Fruit fly (Drosophila melanogaster) whole organism, embryonic: ENCODE measurements around the gene S6KL.
A peak's percentile ranks its signal among the peaks of the same experiment; 100 is the strongest.

Source experiments
- Ada2b ChIP-seq: fragments of 200-800 bp; sonication (Bioruptor generic); IDR thresholded peaks from 2 replicates; pipeline ENCODE4 v1.3.6; 2022; ENCODE audit warnings: missing biosample characterization, missing genetic modification characterization
- C15 ChIP-seq: fragments of 200-800 bp; sonication (Bioruptor generic); IDR thresholded peaks from 3 replicates; pipeline ENCODE4 v1.3.6; 2022; ENCODE audit warnings: missing biosample characterization, missing genetic modification characterization
- CG10959 ChIP-seq: fragments of 200-800 bp; sonication (Bioruptor generic); IDR thresholded peaks from 2 replicates; pipeline ENCODE4 v1.3.6; 2022; ENCODE audit warnings: missing biosample characterization, missing genetic modification characterization
- CG12219 ChIP-seq: fragments of 200-800 bp; sonication (Bioruptor generic); optimal IDR thresholded peaks from 3 replicates; lab custom pipeline; 2018; ENCODE audit warnings: missing biosample characterization, mild to moderate bottlenecking, missing genetic modification characterization
- CG12769 ChIP-seq: fragments of 200-800 bp; sonication (Bioruptor generic); optimal IDR thresholded peaks from 2 replicates; lab custom pipeline; 2019; ENCODE audit warnings: missing biosample characterization, mild to moderate bottlenecking, missing genetic modification characterization, moderate library complexity
- CG14014 ChIP-seq: fragments of 200-800 bp; sonication (Bioruptor generic); IDR thresholded peaks from 2 replicates; pipeline ENCODE4 v1.3.6; 2022; ENCODE audit warnings: missing biosample characterization, missing genetic modification characterization
- CG17568 ChIP-seq: fragments of 200-800 bp; sonication (Bioruptor generic); optimal IDR thresholded peaks from 2 replicates; lab custom pipeline; 2018; ENCODE audit warnings: missing biosample characterization, mild to moderate bottlenecking, missing genetic modification characterization, moderate library complexity
- CG17612 ChIP-seq: fragments of 200-800 bp; sonication (Bioruptor generic); IDR thresholded peaks from 2 replicates; pipeline ENCODE4 v1.3.6; 2022; ENCODE audit warnings: missing biosample characterization, missing genetic modification characterization
- CG1832 ChIP-seq: fragments of 200-800 bp; sonication (Bioruptor generic); optimal IDR thresholded peaks from 2 replicates; lab custom pipeline; 2017; ENCODE audit warnings: missing biosample characterization, mild to moderate bottlenecking, missing genetic modification characterization, inconsistent platforms
- CG30020 ChIP-seq: fragments of 200-800 bp; optimal IDR thresholded peaks from 2 replicates; lab custom pipeline; 2019; ENCODE audit warnings: missing biosample characterization, mild to moderate bottlenecking, missing genetic modification characterization, moderate library complexity
- CG31224 ChIP-seq: fragments of 200-800 bp; sonication (Bioruptor generic); IDR thresholded peaks from 2 replicates; pipeline ENCODE4 v1.3.6; 2022; ENCODE audit warnings: missing biosample characterization, missing genetic modification characterization
- CG3281 ChIP-seq: fragments of 200-800 bp; sonication (Bioruptor generic); optimal IDR thresholded peaks from 3 replicates; lab custom pipeline; 2017; ENCODE audit warnings: missing biosample characterization, mild to moderate bottlenecking, missing genetic modification characterization
- CG6175 ChIP-seq: fragments of 200-800 bp; sonication (Bioruptor generic); IDR thresholded peaks from 3 replicates; pipeline ENCODE4 v1.3.6; 2022; ENCODE audit warnings: missing biosample characterization, missing genetic modification characterization
- CG7556 ChIP-seq: fragments of 200-800 bp; sonication (Bioruptor generic); optimal IDR thresholded peaks from 2 replicates; lab custom pipeline; 2017; ENCODE audit warnings: missing biosample characterization, mild to moderate bottlenecking, missing genetic modification characterization
- CG7963 ChIP-seq: fragments of 200-800 bp; sonication (Bioruptor generic); IDR thresholded peaks from 3 replicates; pipeline ENCODE4 v1.3.6; 2022; ENCODE audit warnings: missing biosample characterization, missing genetic modification characterization; ENCODE audit not compliant: partially characterized antibody
- CG8089 ChIP-seq: fragments of 200-800 bp; sonication (Bioruptor generic); optimal IDR thresholded peaks from 3 replicates; lab custom pipeline; 2016; ENCODE audit warnings: missing biosample characterization, missing genetic modification characterization
- CG8478 ChIP-seq: fragments of >200 bp; optimal IDR thresholded peaks from 2 replicates; lab custom pipeline; 2018
- Camta ChIP-seq: fragments of 200-800 bp; sonication (Bioruptor generic); optimal IDR thresholded peaks from 2 replicates; lab custom pipeline; 2016; ENCODE audit warnings: missing biosample characterization, missing genetic modification characterization
- E2f1 ChIP-seq: fragments of 200-800 bp; sonication (Bioruptor generic); IDR thresholded peaks from 2 replicates; pipeline ENCODE4 v1.3.6; 2022; ENCODE audit warnings: missing biosample characterization, missing genetic modification characterization
- ERR ChIP-seq: fragments of 200-800 bp; sonication (Bioruptor generic); optimal IDR thresholded peaks from 2 replicates; lab custom pipeline; 2016; ENCODE audit warnings: missing biosample characterization, missing genetic modification characterization
- GATAe ChIP-seq: fragments of 200-800 bp; sonication (Bioruptor generic); conservative IDR thresholded peaks from 2 replicates; pipeline ENCODE4 v1.3.6; 2022; ENCODE audit warnings: missing biosample characterization, missing genetic modification characterization
- HHEX ChIP-seq: fragments of 200-800 bp; sonication (Bioruptor generic); optimal IDR thresholded peaks from 3 replicates; lab custom pipeline; 2017; ENCODE audit warnings: missing biosample characterization, mild to moderate bottlenecking, missing genetic modification characterization, missing genetic modification reagents
- Hmr ChIP-seq: fragments of 200-800 bp; sonication (Bioruptor generic); optimal IDR thresholded peaks from 3 replicates; lab custom pipeline; 2017; ENCODE audit warnings: mild to moderate bottlenecking, missing biosample characterization, missing genetic modification reagents, missing genetic modification characterization
- Hr78 ChIP-seq, 2 experiments: fragments of 200-800 bp in 1 of 2; fragments of >200 bp in 1 of 2; sonication (Bioruptor generic) in 1 of 2; optimal IDR thresholded peaks; 2 replicates each; lab custom pipeline; 2017 to 2019; ENCODE audit warnings: missing biosample characterization in 2 of 2, missing genetic modification characterization in 2 of 2, mild to moderate bottlenecking in 1 of 2, moderate library complexity in 1 of 2
- Jarid2 ChIP-seq: fragments of 200-800 bp; sonication (Bioruptor generic); optimal IDR thresholded peaks from 3 replicates; lab custom pipeline; 2017; ENCODE audit warnings: mild to moderate bottlenecking, missing biosample characterization, missing genetic modification reagents, missing genetic modification characterization
- Lhr ChIP-seq: fragments of 200-800 bp; sonication (Bioruptor generic); optimal IDR thresholded peaks from 3 replicates; lab custom pipeline; 2017; ENCODE audit warnings: mild to moderate bottlenecking, missing biosample characterization, missing genetic modification reagents, missing genetic modification characterization
- Lim3 ChIP-seq: fragments of 200-800 bp; sonication (Bioruptor generic); IDR thresholded peaks from 2 replicates; pipeline ENCODE4 v1.3.6; 2022; ENCODE audit warnings: missing biosample characterization, missing genetic modification characterization
- Mad ChIP-seq: fragments of 200-800 bp; sonication (Bioruptor generic); optimal IDR thresholded peaks from 2 replicates; lab custom pipeline; 2016; ENCODE audit warnings: missing biosample characterization, missing genetic modification characterization
- Oli ChIP-seq: fragments of 200-800 bp; sonication (Bioruptor generic); optimal IDR thresholded peaks from 2 replicates; lab custom pipeline; 2018; ENCODE audit warnings: missing biosample characterization, mild to moderate bottlenecking, missing genetic modification characterization, moderate library complexity
- Ptx1 ChIP-seq: fragments of 200-800 bp; sonication (Bioruptor generic); IDR thresholded peaks from 2 replicates; pipeline ENCODE4 v1.3.6; 2022; ENCODE audit warnings: missing biosample characterization, missing genetic modification characterization
- ab ChIP-seq: fragments of 200-800 bp; sonication (Bioruptor generic); optimal IDR thresholded peaks from 2 replicates; lab custom pipeline; 2016; ENCODE audit warnings: missing biosample characterization, missing genetic modification characterization
- ap ChIP-seq: fragments of 200-800 bp; sonication (Bioruptor generic); IDR thresholded peaks from 2 replicates; pipeline ENCODE4 v1.3.6; 2022; ENCODE audit warnings: missing biosample characterization, missing genetic modification characterization
- ara ChIP-seq: fragments of 200-800 bp; sonication (Bioruptor generic); IDR thresholded peaks from 2 replicates; pipeline ENCODE4 v1.3.6; 2022; ENCODE audit warnings: missing biosample characterization, missing genetic modification characterization
- bowl ChIP-seq: fragments of 200-800 bp; sonication (Bioruptor generic); IDR thresholded peaks from 2 replicates; pipeline ENCODE4 v1.3.6; 2022; ENCODE audit warnings: missing biosample characterization, missing genetic modification characterization
- caup ChIP-seq: fragments of 200-800 bp; sonication (Bioruptor generic); optimal IDR thresholded peaks from 3 replicates; lab custom pipeline; 2017; ENCODE audit warnings: missing biosample characterization, mild to moderate bottlenecking, missing genetic modification characterization, moderate library complexity; ENCODE audit not compliant: severe bottlenecking
- chinmo ChIP-seq: fragments of 200-800 bp; sonication (Bioruptor generic); IDR thresholded peaks from 4 replicates; pipeline ENCODE4 v1.3.6; 2022; ENCODE audit warnings: missing biosample characterization, missing genetic modification characterization; ENCODE audit not compliant: partially characterized antibody
- crc ChIP-seq: fragments of 200-800 bp; sonication (Bioruptor generic); optimal IDR thresholded peaks from 2 replicates; lab custom pipeline; 2016; ENCODE audit warnings: missing biosample characterization, missing genetic modification characterization
- croc ChIP-seq: fragments of 200-800 bp; sonication (Bioruptor generic); conservative IDR thresholded peaks from 3 replicates; pipeline ENCODE4 v1.3.6; 2022; ENCODE audit warnings: missing biosample characterization, missing genetic modification characterization
- danr ChIP-seq: fragments of 200-800 bp; sonication (Bioruptor generic); IDR thresholded peaks from 2 replicates; pipeline ENCODE4 v1.3.6; 2022; ENCODE audit warnings: missing biosample characterization, missing genetic modification characterization
- dmrt11E ChIP-seq: fragments of 200-800 bp; sonication (Bioruptor generic); optimal IDR thresholded peaks from 3 replicates; lab custom pipeline; 2018; ENCODE audit warnings: missing biosample characterization, mild to moderate bottlenecking, missing genetic modification characterization, moderate library complexity
- dpn ChIP-seq, 2 experiments: fragments of 200-800 bp; sonication (Bioruptor generic); optimal IDR thresholded peaks; 3 replicates each; lab custom pipeline; 2016; ENCODE audit warnings: missing biosample characterization in 2 of 2, missing genetic modification characterization in 2 of 2
- ems ChIP-seq: fragments of 200-800 bp; sonication (Bioruptor generic); optimal IDR thresholded peaks from 3 replicates; lab custom pipeline; 2016; ENCODE audit warnings: missing biosample characterization, missing genetic modification characterization
- gem ChIP-seq: fragments of 200-800 bp; sonication (Bioruptor generic); optimal IDR thresholded peaks from 2 replicates; lab custom pipeline; 2019; ENCODE audit warnings: missing biosample characterization, mild to moderate bottlenecking, missing genetic modification characterization, moderate library complexity
- gfzf ChIP-seq: fragments of 200-800 bp; sonication (Bioruptor generic); optimal IDR thresholded peaks from 2 replicates; lab custom pipeline; 2016; ENCODE audit warnings: missing biosample characterization, mild to moderate bottlenecking, missing genetic modification characterization, moderate library complexity
- ind ChIP-seq: fragments of 200-800 bp; sonication (Bioruptor generic); optimal IDR thresholded peaks from 3 replicates; lab custom pipeline; 2016; ENCODE audit warnings: missing biosample characterization, missing genetic modification characterization
- kay ChIP-seq: fragments of 200-800 bp; sonication (Bioruptor generic); optimal IDR thresholded peaks from 2 replicates; lab custom pipeline; 2016; ENCODE audit warnings: missing biosample characterization, missing genetic modification characterization
- luna ChIP-seq: fragments of 200-800 bp; sonication (Bioruptor generic); optimal IDR thresholded peaks from 2 replicates; lab custom pipeline; 2016; ENCODE audit warnings: missing biosample characterization, missing genetic modification characterization
- peb ChIP-seq: fragments of 200-800 bp; sonication (Bioruptor generic); IDR thresholded peaks from 2 replicates; pipeline ENCODE4 v1.3.6; 2022; ENCODE audit warnings: missing biosample characterization, missing genetic modification characterization
- phol ChIP-seq: fragments of 200-800 bp; sonication (Bioruptor generic); optimal IDR thresholded peaks from 3 replicates; lab custom pipeline; 2018; ENCODE audit warnings: missing biosample characterization, mild to moderate bottlenecking, missing genetic modification characterization, moderate library complexity
- pnt ChIP-seq: fragments of 200-800 bp; sonication (Bioruptor generic); optimal IDR thresholded peaks from 3 replicates; lab custom pipeline; 2016; ENCODE audit warnings: missing biosample characterization, missing genetic modification characterization
- sug ChIP-seq: fragments of 200-800 bp; optimal IDR thresholded peaks from 2 replicates; lab custom pipeline; 2019; ENCODE audit warnings: missing biosample characterization, mild to moderate bottlenecking, missing genetic modification characterization, moderate library complexity
- zfh2 ChIP-seq: fragments of 200-800 bp; sonication (Bioruptor generic); optimal IDR thresholded peaks from 2 replicates; lab custom pipeline; 2016; ENCODE audit warnings: missing biosample characterization, missing genetic modification characterization

S6KL gene

DNA sequence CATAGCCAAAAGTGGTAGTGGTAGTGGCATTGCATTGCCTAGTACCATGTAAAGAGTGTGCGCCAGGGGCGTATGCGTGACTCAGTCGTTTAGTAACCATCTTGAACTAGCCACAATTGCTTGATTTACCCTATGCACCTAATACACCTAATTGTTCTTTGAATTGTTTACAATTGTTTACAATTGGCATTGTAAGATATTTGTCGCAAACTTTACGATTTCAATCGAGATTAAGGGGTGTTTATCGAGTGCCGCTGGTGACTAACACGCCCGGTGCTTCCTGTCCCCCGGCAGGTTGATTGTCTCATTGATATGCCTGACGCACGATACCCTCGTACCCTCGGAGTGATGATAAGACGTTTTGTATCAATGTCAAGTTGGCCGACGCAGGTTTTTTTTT lies 48.8 kb downstream of the S6KL start:
- TF ChIP-seq CG7556 (GFP tag; lab: Kevin White, UChicago): peak; percentile 12
- TF ChIP-seq bowl (GFP tag; lab: Robert Waterston, UW): no peak
- TF ChIP-seq ind (GFP tag; lab: Kevin White, UChicago): no peak
- TF ChIP-seq croc (GFP tag; lab: Robert Waterston, UW): no peak; the same call in 2 of the 3 replicates
- no peak for TF ChIP-seq Lhr
- TF ChIP-seq CG8478 (lab: Kevin White, UChicago): no peak
- TF ChIP-seq Hmr (GFP tag; lab: Kevin White, UChicago): peak; percentile 7
- peak; percentile 42 for TF ChIP-seq dmrt11E
- TF ChIP-seq E2f1: peak; percentile 59
- TF ChIP-seq Ptx1 (GFP tag; lab: Robert Waterston, UW): peak; percentile 77
- TF ChIP-seq CG17568 (GFP tag; lab: Kevin White, UChicago): no peak
- TF ChIP-seq caup (GFP tag; lab: Kevin White, UChicago): no peak
- peak; percentile 22 for TF ChIP-seq Camta (GFP tag; lab: Kevin White, UChicago)
- TF ChIP-seq sug (tag; lab: Kevin White, UChicago): peak; percentile 62
- TF ChIP-seq kay (GFP tag; lab: Kevin White, UChicago): peak; percentile 47
- no peak for TF ChIP-seq crc (GFP tag; lab: Kevin White, UChicago)
- TF ChIP-seq CG6175 (GFP tag; lab: Robert Waterston, UW): no peak
- no peak for TF ChIP-seq pnt (GFP tag; lab: Kevin White, UChicago)
- peak; percentile 41 to 42 for TF ChIP-seq dpn (GFP tag; optimal IDR thresholded peaks at IDR 0.05; lab: Kevin White, UChicago)
- no peak for TF ChIP-seq CG17612
- TF ChIP-seq CG7963: no peak
- no peak for TF ChIP-seq CG3281 (GFP tag; lab: Kevin White, UChicago)
- TF ChIP-seq CG1832 (GFP tag; lab: Kevin White, UChicago): no peak
- no peak for TF ChIP-seq ara (GFP tag; lab: Robert Waterston, UW)
- peak; percentile 73 for TF ChIP-seq CG12769
- no peak for TF ChIP-seq CG10959
- no peak for TF ChIP-seq ems (GFP tag; lab: Kevin White, UChicago)
- TF ChIP-seq gem (tag; lab: Kevin White, UChicago): peak; percentile 66
- peak in 1 of 2 experiments; percentile 31 for TF ChIP-seq Hr78 (GFP tag; optimal IDR thresholded peaks at IDR 0.05; lab: Kevin White, UChicago)
- peak; percentile 33; the same call in 1 of the 2 replicates for TF ChIP-seq Lim3 (GFP tag; lab: Robert Waterston, UW)
- no peak for TF ChIP-seq ERR
- no peak for TF ChIP-seq CG8089 (GFP tag; lab: Kevin White, UChicago)
- no peak for TF ChIP-seq peb (GFP tag; lab: Robert Waterston, UW)
- TF ChIP-seq CG12219 (GFP tag; lab: Kevin White, UChicago): peak; percentile 56
- no peak for TF ChIP-seq danr (GFP tag; lab: Robert Waterston, UW)
- TF ChIP-seq CG30020: peak; percentile 9
- TF ChIP-seq HHEX (GFP tag; lab: Kevin White, UChicago): no peak
- no peak for TF ChIP-seq C15 (GFP tag; lab: Robert Waterston, UW)
- TF ChIP-seq Jarid2 (GFP tag; lab: Kevin White, UChicago): no peak
- TF ChIP-seq Mad (GFP tag; lab: Kevin White, UChicago): no peak
- TF ChIP-seq chinmo (GFP tag; lab: Robert Waterston, UW): no peak
- no peak for TF ChIP-seq phol (tag; lab: Kevin White, UChicago)
- TF ChIP-seq gfzf (GFP tag; lab: Kevin White, UChicago): no peak
- TF ChIP-seq GATAe: no peak
- no peak for TF ChIP-seq Ada2b (GFP tag; lab: Robert Waterston, UW)
- peak; percentile 1 for TF ChIP-seq zfh2 (GFP tag; lab: Kevin White, UChicago)
- TF ChIP-seq ap (GFP tag; lab: Robert Waterston, UW): no peak
- TF ChIP-seq Oli: peak; percentile 44
- no peak for TF ChIP-seq ab
- TF ChIP-seq CG31224 (GFP tag; lab: Robert Waterston, UW): no peak
- no peak for TF ChIP-seq CG14014
- TF ChIP-seq luna (GFP tag; lab: Kevin White, UChicago): no peak
